Fruit fly (Drosophila melanogaster): ENCODE measurements around the gene CG13992.

Gene CG13992

DNA sequence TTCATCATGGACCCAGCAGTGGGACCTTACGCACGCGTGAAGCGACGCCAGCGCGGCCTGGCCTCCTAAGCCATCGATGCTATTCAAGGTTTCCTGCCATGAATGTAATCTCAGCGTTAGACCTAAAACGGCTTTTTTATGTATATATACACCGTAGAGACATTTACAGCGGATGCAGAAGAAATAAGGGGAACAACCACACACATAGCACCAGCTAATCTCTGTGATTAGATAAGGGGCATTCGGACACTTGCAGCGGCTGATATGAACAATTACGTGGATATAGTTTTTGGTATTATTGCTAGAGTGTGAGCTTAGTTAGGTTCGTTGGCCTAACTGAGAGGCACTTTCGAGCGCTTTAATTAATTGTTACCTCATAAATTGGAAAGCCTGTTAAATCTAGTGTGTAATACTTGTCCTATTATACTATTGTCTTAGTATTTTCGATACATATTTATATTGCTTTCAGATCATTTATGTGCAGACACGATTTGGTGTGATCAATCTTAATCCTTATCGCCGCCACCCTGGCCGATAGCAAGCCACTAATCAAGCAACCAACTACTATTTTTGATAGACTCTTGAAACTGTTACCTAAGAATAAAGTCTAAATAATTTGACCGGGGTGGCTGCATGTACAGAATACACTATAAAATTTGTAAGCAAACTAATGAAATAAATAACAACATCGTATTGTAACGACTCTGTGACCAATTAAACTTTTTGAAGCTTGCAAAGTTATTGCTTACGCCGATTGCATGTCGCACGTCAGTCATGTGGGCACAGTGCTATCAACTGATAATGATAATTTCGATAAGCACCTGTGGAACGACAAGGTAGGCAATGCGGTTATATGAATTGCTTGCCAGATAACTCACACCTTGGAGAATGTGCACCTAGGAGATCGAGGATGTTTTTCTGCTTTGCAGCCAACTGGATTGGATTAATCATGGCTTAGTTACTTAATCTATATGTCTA is 20.9 kb upstream of the CG13992 start (continued):
- TF ChIP-seq Hsf (GFP tag; optimal IDR thresholded peaks at IDR 0.05): no peak
- TF ChIP-seq Hmr (GFP tag; optimal IDR thresholded peaks at IDR 0.05): no peak
- no peak for TF ChIP-seq da (GFP tag; optimal IDR thresholded peaks at IDR 0.05)
- TF ChIP-seq row (GFP tag; IDR thresholded peaks at IDR 0.05): no peak
- no peak for TF ChIP-seq oc (tag; optimal IDR thresholded peaks at IDR 0.05)
- TF ChIP-seq CG16815 (GFP tag; optimal IDR thresholded peaks at IDR 0.05): no peak
- TF ChIP-seq Mes4 (GFP tag; optimal IDR thresholded peaks at IDR 0.05): no peak
- TF ChIP-seq Atf6 (GFP tag; IDR thresholded peaks at IDR 0.05): no peak
- no peak for TF ChIP-seq Awh (GFP tag; IDR thresholded peaks at IDR 0.05)
- TF ChIP-seq Meics (GFP tag; optimal IDR thresholded peaks at IDR 0.05): no peak
- no peak for TF ChIP-seq CG17612 (GFP tag; IDR thresholded peaks at IDR 0.05)
- TF ChIP-seq Atf3 (GFP tag; optimal IDR thresholded peaks at IDR 0.05): no peak
- TF ChIP-seq CG17361 (GFP tag; IDR thresholded peaks at IDR 0.05): no peak
- TF ChIP-seq org-1 (GFP tag; optimal IDR thresholded peaks at IDR 0.05): no peak
- TF ChIP-seq Spps (tag; optimal IDR thresholded peaks at IDR 0.05): no peak
- TF ChIP-seq exex (tag; optimal IDR thresholded peaks at IDR 0.05): peak; percentile 78
- no peak for TF ChIP-seq CG2116 (GFP tag; optimal IDR thresholded peaks at IDR 0.05)
- TF ChIP-seq CG7987 (GFP tag; optimal IDR thresholded peaks at IDR 0.05): no peak
- no peak for TF ChIP-seq CrebB (tag; optimal IDR thresholded peaks at IDR 0.05)
- no peak for TF ChIP-seq CG14710 (tag; optimal IDR thresholded peaks at IDR 0.05)
- no peak for TF ChIP-seq nom (GFP tag; optimal IDR thresholded peaks at IDR 0.05)
- TF ChIP-seq CG15696 (tag; optimal IDR thresholded peaks at IDR 0.05): no peak
- TF ChIP-seq CG8281 (tag; optimal IDR thresholded peaks at IDR 0.05): no peak
- TF ChIP-seq prd (optimal IDR thresholded peaks at IDR 0.05): no peak
- no peak for TF ChIP-seq prd (GFP tag; IDR thresholded peaks at IDR 0.05)
- TF ChIP-seq Ets65A (GFP tag): peak; percentile 61

DNA sequence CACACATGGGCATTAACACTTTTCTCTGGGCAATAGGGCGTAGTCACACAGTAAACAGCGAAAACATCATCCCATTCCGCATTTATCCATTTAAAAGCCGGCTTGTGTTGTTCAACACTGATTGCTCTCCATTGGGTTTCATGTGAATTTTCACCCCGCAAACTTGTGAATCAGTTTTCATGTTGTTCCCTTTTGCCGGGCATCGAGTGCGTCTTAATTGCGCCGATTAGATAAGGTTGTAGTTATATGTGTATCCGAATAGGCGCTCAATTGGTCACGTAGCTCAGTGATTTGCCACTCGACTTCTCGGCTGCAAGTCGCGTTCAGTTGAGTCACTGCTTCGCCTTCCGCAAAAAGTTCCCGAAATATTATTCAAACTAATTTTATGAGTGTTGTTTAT is 19.4 kb upstream of the CG13992 start:
- TF ChIP-seq Eip74EF (GFP tag; optimal IDR thresholded peaks at IDR 0.05) (no peak), Hey (tag; optimal IDR thresholded peaks at IDR 0.05) (peak; percentile 40), kay (GFP tag; optimal IDR thresholded peaks at IDR 0.05) (peak; percentile 28), exex (tag; optimal IDR thresholded peaks at IDR 0.05) (peak; percentile 87), CG15479 (GFP tag; optimal IDR thresholded peaks at IDR 0.05) (peak; percentile 4), mirr (GFP tag; optimal IDR thresholded peaks at IDR 0.05) (peak; percentile 31), D19B (GFP tag; optimal IDR thresholded peaks at IDR 0.05) (no peak), CG34376 (GFP tag; optimal IDR thresholded peaks at IDR 0.05) (peak; percentile 75), Med (GFP tag) (peak; percentile 51), pros (GFP tag; optimal IDR thresholded peaks at IDR 0.05) (peak; percentile 1), gsb-n (tag; optimal IDR thresholded peaks at IDR 0.05) (peak; percentile 72), cg (GFP tag; optimal IDR thresholded peaks at IDR 0.05) (peak; percentile 21), CG4282 (GFP tag; optimal IDR thresholded peaks at IDR 0.05) (peak; percentile 15), CG1529 (GFP tag; optimal IDR thresholded peaks at IDR 0.05) (peak; percentile 86), ERR (GFP tag; optimal IDR thresholded peaks at IDR 0.05) (no peak), Pdp1 (GFP tag; optimal IDR thresholded peaks at IDR 0.05) (peak in 1 of 2 experiments; percentile 47), ro (GFP tag; IDR thresholded peaks at IDR 0.05) (no peak), sug (tag; optimal IDR thresholded peaks at IDR 0.05) (peak; percentile 27), tx (GFP tag; optimal IDR thresholded peaks at IDR 0.05) (no peak), CG3995 (GFP tag; optimal IDR thresholded peaks at IDR 0.05) (peak; percentile 85), CG18011 (GFP tag; optimal IDR thresholded peaks at IDR 0.05) (peak; percentile 32), gem (tag; optimal IDR thresholded peaks at IDR 0.05) (no peak), CG10267 (tag; optimal IDR thresholded peaks at IDR 0.05) (peak; percentile 73), stwl (tag; optimal IDR thresholded peaks at IDR 0.05) (peak; percentile 30)
